Fruit fly (Drosophila melanogaster) whole organism, adult: ENCODE data around the gene mthl2.

Source experiments
- CG11617 ChIP-seq: fragments of 200-800 bp; sonication (Bioruptor generic); optimal IDR thresholded peaks from 2 replicates; lab custom pipeline; 2017; ENCODE audit warnings: mild to moderate bottlenecking, missing biosample characterization, missing genetic modification reagents, missing genetic modification characterization
- CG12768 ChIP-seq: fragments of 200-800 bp; sonication (Bioruptor generic); optimal IDR thresholded peaks from 2 replicates; lab custom pipeline; 2017; ENCODE audit warnings: missing biosample characterization, missing genetic modification characterization, mild to moderate bottlenecking, moderate library complexity, missing genetic modification reagents
- CG14711 ChIP-seq: fragments of 200-800 bp; sonication (Bioruptor generic); optimal IDR thresholded peaks from 2 replicates; lab custom pipeline; 2018; ENCODE audit warnings: missing biosample characterization, mild to moderate bottlenecking, missing genetic modification characterization, moderate library complexity
- CG1620 ChIP-seq: fragments of 200-800 bp; sonication (Bioruptor generic); optimal IDR thresholded peaks from 2 replicates; lab custom pipeline; 2016; ENCODE audit warnings: missing biosample characterization, missing genetic modification characterization
- CG7045 ChIP-seq: fragments of 200-800 bp; sonication (Bioruptor generic); optimal IDR thresholded peaks from 2 replicates; lab custom pipeline; 2017; ENCODE audit warnings: missing biosample characterization, mild to moderate bottlenecking, missing genetic modification characterization
- CG7101 ChIP-seq: fragments of 200-800 bp; sonication (Bioruptor generic); optimal IDR thresholded peaks from 2 replicates; lab custom pipeline; 2018; ENCODE audit warnings: missing biosample characterization, mild to moderate bottlenecking, missing genetic modification characterization, moderate library complexity
- Clk ChIP-seq: fragments of 200-800 bp; sonication (Bioruptor generic); optimal IDR thresholded peaks from 2 replicates; lab custom pipeline; 2017; ENCODE audit warnings: missing biosample characterization, missing genetic modification characterization
- Crg-1 ChIP-seq: fragments of 200-800 bp; sonication (Bioruptor generic); optimal IDR thresholded peaks from 2 replicates; lab custom pipeline; 2016; ENCODE audit warnings: missing biosample characterization, missing genetic modification characterization
- Mnt ChIP-seq: fragments of 200-800 bp; sonication (Bioruptor generic); optimal IDR thresholded peaks from 2 replicates; lab custom pipeline; 2016; ENCODE audit warnings: missing biosample characterization, mild to moderate bottlenecking, missing genetic modification characterization
- bab1 ChIP-seq: fragments of 200-800 bp; sonication (Bioruptor generic); optimal IDR thresholded peaks from 3 replicates; lab custom pipeline; 2019; ENCODE audit warnings: missing biosample characterization, mild to moderate bottlenecking, missing genetic modification characterization, moderate library complexity
- cic ChIP-seq: fragments of 200-800 bp; sonication (Bioruptor generic); optimal IDR thresholded peaks from 2 replicates; lab custom pipeline; 2017; ENCODE audit warnings: missing biosample characterization, mild to moderate bottlenecking, missing genetic modification characterization, moderate library complexity
- cnc ChIP-seq, 2 experiments: fragments of >200 bp; optimal IDR thresholded peaks; 2 replicates each; lab custom pipeline; 2017
- kay ChIP-seq: fragments of 200-800 bp; sonication (Bioruptor generic); peaks from one replicate; lab custom pipeline; 2016; ENCODE audit warnings: missing biosample characterization, missing genetic modification characterization, borderline replicate concordance
- pad ChIP-seq: fragments of 200-800 bp; sonication (Bioruptor generic); optimal IDR thresholded peaks from 3 replicates; lab custom pipeline; 2017; ENCODE audit warnings: missing biosample characterization, missing genetic modification characterization, mild to moderate bottlenecking, moderate library complexity, missing genetic modification reagents

DNA sequence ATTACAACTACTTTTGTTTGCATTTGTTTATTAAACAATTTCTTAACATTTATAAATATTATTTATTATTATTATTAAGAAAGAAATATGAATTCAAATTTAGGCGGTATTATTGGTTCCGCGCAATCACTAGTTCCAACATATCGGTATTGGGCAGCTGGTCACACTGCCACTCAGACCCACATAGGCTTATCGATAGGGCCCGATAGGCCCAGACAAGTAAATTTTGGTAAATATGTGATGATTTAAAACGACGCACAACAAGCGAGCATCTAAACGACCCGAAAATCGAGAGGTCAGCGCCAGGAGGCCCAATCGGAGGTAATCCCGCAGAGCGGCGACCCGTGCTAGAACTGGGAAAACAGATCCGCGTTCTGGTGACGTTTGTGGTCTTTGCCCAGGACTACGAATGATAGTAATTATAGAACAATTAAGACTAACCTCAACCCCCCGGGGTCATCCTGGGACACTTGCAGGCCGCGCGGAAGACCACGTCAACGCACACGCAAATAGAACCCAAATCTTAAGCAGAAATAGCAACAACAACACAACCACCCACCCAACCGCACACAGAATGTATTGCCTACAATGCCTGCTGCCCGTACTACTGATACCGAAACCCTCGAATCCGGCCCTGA is 39.4 kb upstream of the mthl2 start, which contains the start of gene bc10:
- TF ChIP-seq Clk (no peak), CG7101 (tag; lab: Kevin White, UChicago) (no peak), Mnt (GFP tag; lab: Kevin White, UChicago) (no peak), kay (GFP tag; lab: Kevin White, UChicago) (no peak), CG12768 (GFP tag; lab: Kevin White, UChicago) (no peak), CG1620 (GFP tag; lab: Kevin White, UChicago) (no peak), bab1 (GFP tag; lab: Kevin White, UChicago) (no peak), cic (no peak), CG11617 (GFP tag; lab: Kevin White, UChicago) (no peak), CG14711 (tag; lab: Kevin White, UChicago) (no peak), Crg-1 (GFP tag; lab: Kevin White, UChicago) (no peak), pad (GFP tag; lab: Kevin White, UChicago) (no peak), CG7045 (GFP tag; lab: Kevin White, UChicago) (no peak), cnc (optimal IDR thresholded peaks at IDR 0.05; lab: Kevin White, UChicago) (no peak)
